Worm (Caenorhabditis elegans) whole organism, early embryonic: ENCODE data around the gene Y53C12A.3.

Experiments
- B0310.2 ChIP-seq: sonication (generic microtip); optimal IDR thresholded peaks from 2 replicates; lab custom pipeline; 2016; ENCODE audit warnings: mild to moderate bottlenecking, missing genetic modification characterization, missing compliant biosample characterization
- F13C5.2 ChIP-seq: sonication (generic microtip); optimal IDR thresholded peaks from 2 replicates; lab custom pipeline; 2017; ENCODE audit warnings: mild to moderate bottlenecking, missing genetic modification characterization, inconsistent platforms, missing compliant biosample characterization
- aly-1 ChIP-seq: sonication (generic microtip); optimal IDR thresholded peaks from 2 replicates; lab custom pipeline; 2016; ENCODE audit warnings: missing genetic modification characterization, missing compliant biosample characterization
- ama-1 ChIP-seq: fragments of 150-350 bp; optimal IDR thresholded peaks from 2 replicates; lab custom pipeline; 2014
- ceh-13 ChIP-seq: fragments of 200-800 bp; sonication (Bioruptor generic); optimal IDR thresholded peaks from 2 replicates; lab custom pipeline; 2018; ENCODE audit warnings: mild to moderate bottlenecking, missing genetic modification characterization, missing compliant biosample characterization
- ceh-36 ChIP-seq: sonication (generic microtip); optimal IDR thresholded peaks from 2 replicates; lab custom pipeline; 2016; ENCODE audit warnings: missing genetic modification characterization, inconsistent platforms, missing compliant biosample characterization
- ets-7 ChIP-seq: sonication (generic microtip); optimal IDR thresholded peaks from 2 replicates; lab custom pipeline; 2016; ENCODE audit warnings: missing genotype, missing genetic modification characterization, missing compliant biosample characterization
- flt-1 ChIP-seq: fragments of 200-800 bp; sonication (Bioruptor generic); IDR thresholded peaks from 2 replicates; pipeline ENCODE4 v1.3.6; 2022; ENCODE audit warnings: missing genetic modification characterization, missing compliant biosample characterization
- hmbx-1 ChIP-seq: sonication (generic microtip); optimal IDR thresholded peaks from 2 replicates; lab custom pipeline; 2016; ENCODE audit warnings: mild to moderate bottlenecking, missing genetic modification characterization, missing compliant biosample characterization
- hmg-4 ChIP-seq: fragments of 200-800 bp; sonication (Bioruptor generic); optimal IDR thresholded peaks from 2 replicates; lab custom pipeline; 2018; ENCODE audit warnings: mild to moderate bottlenecking, missing genetic modification characterization, missing compliant biosample characterization
- hnd-1 ChIP-seq: sonication (generic microtip); optimal IDR thresholded peaks from 2 replicates; lab custom pipeline; 2016; ENCODE audit warnings: missing genetic modification characterization, missing compliant biosample characterization
- pes-1 ChIP-seq: fragments of 200-800 bp; sonication (Bioruptor generic); IDR thresholded peaks from 2 replicates; pipeline ENCODE4 v1.3.6; 2022; ENCODE audit warnings: missing genetic modification reagents, missing genetic modification characterization, missing compliant biosample characterization
- scrt-1 ChIP-seq: fragments of 200-800 bp; sonication (Bioruptor generic); IDR thresholded peaks from 2 replicates; pipeline ENCODE4 v1.3.6; 2022; ENCODE audit warnings: missing genetic modification characterization, missing compliant biosample characterization
- sea-1 ChIP-seq: fragments of 200-800 bp; sonication (Bioruptor generic); conservative IDR thresholded peaks from 2 replicates; pipeline ENCODE4 v1.3.6; 2022; ENCODE audit warnings: missing genetic modification characterization, missing compliant biosample characterization
- tbx-11 ChIP-seq: fragments of 200-800 bp; sonication (Bioruptor generic); IDR thresholded peaks from 2 replicates; pipeline ENCODE4 v1.3.6; 2022; ENCODE audit warnings: missing genetic modification characterization, missing compliant biosample characterization
- tbx-37 ChIP-seq: fragments of 200-800 bp; sonication (Bioruptor generic); conservative IDR thresholded peaks from 2 replicates; pipeline ENCODE4 v1.3.6; 2022; ENCODE audit warnings: missing genetic modification reagents, missing genetic modification characterization, missing compliant biosample characterization
- tra-4 ChIP-seq: sonication (generic microtip); optimal IDR thresholded peaks from 2 replicates; lab custom pipeline; 2017; ENCODE audit warnings: missing genetic modification characterization, missing compliant biosample characterization

The Y53C12A.3 gene

DNA sequence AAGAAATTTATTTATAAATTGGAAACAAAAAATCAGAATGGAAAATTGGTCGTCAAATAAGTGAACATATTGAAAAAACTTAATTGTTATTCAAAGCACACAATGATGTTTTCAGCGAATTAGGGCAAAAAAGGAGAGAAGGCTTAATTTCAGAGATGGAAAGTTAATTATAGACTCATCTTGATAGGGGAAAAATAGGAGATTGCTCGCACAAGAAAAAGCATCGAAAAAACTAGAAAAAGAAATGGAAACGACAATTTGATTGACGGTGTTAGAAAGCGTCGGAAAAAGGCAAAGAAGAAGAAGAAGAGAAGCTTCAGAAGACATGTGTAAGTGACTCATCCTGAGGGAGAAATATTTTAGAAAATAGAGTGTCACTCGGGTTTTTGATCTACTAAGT is 10.1 kb downstream of the Y53C12A.3 start:
- TF ChIP-seq ets-7 (tag; lab: Kevin White, UChicago) (no peak), ceh-36 (tag; lab: Kevin White, UChicago) (no peak), tbx-37 (GFP tag; lab: Robert Waterston, UW) (no peak), aly-1 (tag; lab: Kevin White, UChicago) (no peak), sea-1 (GFP tag; lab: Robert Waterston, UW) (no peak), ceh-13 (GFP tag; lab: Kevin White, UChicago) (no peak), tbx-11 (no peak), hnd-1 (tag; lab: Kevin White, UChicago) (no peak), hmbx-1 (tag; lab: Kevin White, UChicago) (no peak), F13C5.2 (tag; lab: Kevin White, UChicago) (no peak), B0310.2 (tag; lab: Kevin White, UChicago) (no peak), ama-1 (lab: Kevin White, UChicago) (no peak), flt-1 (no peak), pes-1 (GFP tag; lab: Robert Waterston, UW) (no peak), tra-4 (tag; lab: Kevin White, UChicago) (no peak)

- TF ChIP-seq pes-1 (GFP tag; lab: Robert Waterston, UW), result no peak
- no peak for TF ChIP-seq hnd-1 (tag; lab: Kevin White, UChicago)
- TF ChIP-seq scrt-1 (GFP tag; lab: Robert Waterston, UW), result no peak
These were observed 14.2 kb downstream of the Y53C12A.3 start, which contains the start of gene nlp-11 for ce11 chrII:9691839-9692238. Gene nlp-11 (minus strand): TSS chrII:9691939.

- TF ChIP-seq hmg-4, result no peak
- no peak for TF ChIP-seq ceh-13 (GFP tag; lab: Kevin White, UChicago)
- no peak for TF ChIP-seq tra-4 (tag; lab: Kevin White, UChicago)
- TF ChIP-seq ama-1 (lab: Kevin White, UChicago), result no peak
- no peak for TF ChIP-seq scrt-1 (GFP tag; lab: Robert Waterston, UW)
- no peak for TF ChIP-seq hnd-1 (tag; lab: Kevin White, UChicago)
- no peak for TF ChIP-seq aly-1 (tag; lab: Kevin White, UChicago)
- TF ChIP-seq pes-1 (GFP tag; lab: Robert Waterston, UW), result no peak
- no peak for TF ChIP-seq ets-7 (tag; lab: Kevin White, UChicago)
- no peak for TF ChIP-seq B0310.2 (tag; lab: Kevin White, UChicago)
- no peak for TF ChIP-seq F13C5.2 (tag; lab: Kevin White, UChicago)
- no peak for TF ChIP-seq hmbx-1 (tag; lab: Kevin White, UChicago)
- TF ChIP-seq sea-1 (GFP tag; lab: Robert Waterston, UW), result no peak
- no peak for TF ChIP-seq ceh-36 (tag; lab: Kevin White, UChicago)
- TF ChIP-seq tbx-11, result no peak
- TF ChIP-seq tbx-37 (GFP tag; lab: Robert Waterston, UW), result no peak
- TF ChIP-seq flt-1, result no peak
These were observed 15.9 kb downstream of the Y53C12A.3 start for ce11 chrII:9690067-9690632.

DNA sequence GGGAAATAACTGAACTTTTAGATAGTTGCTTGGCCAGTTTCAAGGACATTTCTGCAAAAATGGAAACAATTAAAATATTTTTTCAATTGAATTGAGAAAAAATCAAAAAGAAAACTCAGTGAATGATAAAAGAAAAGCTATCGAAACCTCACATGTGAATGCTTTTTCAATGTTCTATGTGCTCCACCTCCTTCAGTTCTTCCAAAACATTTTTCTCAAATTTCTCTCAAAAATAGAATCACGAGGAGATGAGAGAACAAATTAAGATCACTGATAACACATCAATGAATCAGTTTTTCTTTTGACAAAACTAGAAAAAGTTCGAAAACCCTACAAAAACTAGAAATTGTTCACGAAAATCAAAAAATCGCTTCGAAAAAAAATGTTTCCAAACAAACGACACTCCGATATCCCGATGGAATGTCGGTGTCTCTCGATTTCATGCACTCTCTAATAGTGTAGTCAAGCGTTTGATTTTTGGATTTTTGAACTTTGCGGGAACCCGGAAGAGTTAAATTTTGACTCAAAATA is 19.3 kb downstream of the Y53C12A.3 start, which contains the start of gene ZK1320.9:
Gene ZK1320.9 (minus strand): TSS at position 51 of the 531 bp plus-strand sequence.
- TF ChIP-seq sea-1 (GFP tag; lab: Robert Waterston, UW) (no peak), hnd-1 (tag; lab: Kevin White, UChicago) (no peak), ceh-13 (GFP tag; lab: Kevin White, UChicago) (no peak), F13C5.2 (tag; lab: Kevin White, UChicago) (no peak), tbx-37 (GFP tag; lab: Robert Waterston, UW) (no peak), ceh-36 (tag; lab: Kevin White, UChicago) (no peak)

DNA sequence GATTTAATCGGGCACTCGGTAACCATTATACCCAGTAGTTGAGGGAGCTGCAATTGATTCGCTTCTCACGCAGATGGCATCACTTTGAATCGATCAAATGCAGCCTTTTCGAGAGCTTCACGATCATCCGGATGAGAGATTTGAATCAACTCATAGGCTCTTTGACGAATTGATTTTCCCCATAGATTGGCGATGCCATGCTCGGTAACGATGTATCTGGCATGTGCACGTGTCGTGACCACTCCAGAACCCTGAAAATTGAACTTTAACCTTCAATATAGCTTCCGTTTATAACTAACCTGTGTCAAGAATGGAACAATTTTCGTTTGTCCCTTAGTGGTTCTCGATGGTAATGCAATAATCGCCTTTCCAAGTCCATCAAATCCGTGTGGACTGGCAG is 21.9 kb downstream of the Y53C12A.3 start:
- TF ChIP-seq pes-1 (GFP tag; lab: Robert Waterston, UW) (no peak), hmbx-1 (tag; lab: Kevin White, UChicago) (no peak)

DNA sequence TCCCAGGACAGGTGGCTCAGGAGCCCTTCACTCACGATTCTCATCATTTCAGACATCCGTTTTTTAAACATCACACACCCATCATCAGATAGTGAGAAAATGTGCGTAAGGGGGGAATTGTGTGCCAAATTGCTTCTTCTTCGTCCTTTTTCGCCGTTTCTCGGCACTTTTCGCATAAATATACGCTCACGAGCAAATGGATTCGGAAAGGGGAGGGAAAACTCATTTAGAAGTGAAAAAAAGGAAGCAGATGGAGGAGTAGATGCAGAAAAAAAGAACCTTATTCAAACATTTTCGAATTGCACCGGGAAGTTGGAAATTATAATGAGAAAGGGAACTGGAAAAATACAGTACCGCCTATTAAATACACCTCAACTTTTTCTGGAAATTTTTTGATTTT is 24.0 kb downstream of the Y53C12A.3 start:
- TF ChIP-seq hmg-4, result no peak
- TF ChIP-seq tbx-11, result no peak
- TF ChIP-seq hnd-1 (tag; lab: Kevin White, UChicago), result no peak
- TF ChIP-seq scrt-1 (GFP tag; lab: Robert Waterston, UW), result no peak
- no peak for TF ChIP-seq F13C5.2 (tag; lab: Kevin White, UChicago)
- TF ChIP-seq ama-1 (lab: Kevin White, UChicago), result no peak
- TF ChIP-seq B0310.2 (tag; lab: Kevin White, UChicago), result no peak
- no peak for TF ChIP-seq flt-1
- no peak for TF ChIP-seq tra-4 (tag; lab: Kevin White, UChicago)

DNA sequence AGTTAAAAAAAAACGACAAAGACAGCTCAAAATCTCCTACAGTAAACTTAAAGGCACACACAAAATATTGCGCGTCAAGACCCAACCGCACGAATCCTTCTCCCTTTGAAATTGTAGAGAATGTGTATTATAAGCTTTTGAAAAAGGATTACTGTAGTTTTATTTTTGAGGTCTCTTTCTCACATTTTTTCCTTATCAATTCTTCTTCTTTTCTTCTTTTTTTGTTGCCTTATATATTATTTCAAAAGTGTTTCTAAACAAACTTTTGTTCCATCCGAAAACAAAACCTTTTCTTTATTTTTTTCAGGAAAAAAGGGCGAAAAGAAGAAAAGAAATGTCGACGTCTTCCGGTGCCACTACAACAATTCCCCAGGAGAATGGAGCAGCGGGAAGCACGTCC is 25.5 kb downstream of the Y53C12A.3 start, which contains the start of gene ZK1320.13:
Gene ZK1320.13 (plus strand): TSS at position 301 of the 400 bp plus-strand sequence.
- no peak for TF ChIP-seq hnd-1 (tag; lab: Kevin White, UChicago)
- TF ChIP-seq sea-1 (GFP tag; lab: Robert Waterston, UW), result no peak
- TF ChIP-seq tbx-37 (GFP tag; lab: Robert Waterston, UW), result no peak
- TF ChIP-seq ceh-13 (GFP tag; lab: Kevin White, UChicago), result no peak
- TF ChIP-seq flt-1, result no peak

- TF ChIP-seq tbx-11 (no peak), sea-1 (GFP tag; lab: Robert Waterston, UW) (no peak), hnd-1 (tag; lab: Kevin White, UChicago) (no peak), scrt-1 (GFP tag; lab: Robert Waterston, UW) (no peak), F13C5.2 (tag; lab: Kevin White, UChicago) (no peak), hmg-4 (no peak), tbx-37 (GFP tag; lab: Robert Waterston, UW) (no peak), flt-1 (no peak), ets-7 (tag; lab: Kevin White, UChicago) (no peak), tra-4 (tag; lab: Kevin White, UChicago) (no peak), B0310.2 (tag; lab: Kevin White, UChicago) (no peak)
These were observed 26.2 kb downstream of the Y53C12A.3 start for ce11 chrII:9679842-9680241.
